Fruit fly (Drosophila melanogaster): Measurements from ENCODE around the gene Shab.

The Shab gene

dm6 chr3L:2884404-2884803 is 10.4 kb upstream of the Shab start (continued):
- TF ChIP-seq sc (optimal IDR thresholded peaks at IDR 0.05) (no peak), sc (GFP tag; optimal IDR thresholded peaks at IDR 0.05) (peak; percentile 17), CG10462 (GFP tag; optimal IDR thresholded peaks at IDR 0.05) (peak; percentile 18), vvl (GFP tag; IDR thresholded peaks at IDR 0.05) (peak; percentile 58), CG10431 (GFP tag; optimal IDR thresholded peaks at IDR 0.05) (no peak), ara (GFP tag; IDR thresholded peaks at IDR 0.05) (peak; percentile 66), GATAe (GFP tag; conservative IDR thresholded peaks at IDR 0.05) (no peak), dmrt99B (tag; optimal IDR thresholded peaks at IDR 0.05) (peak; percentile 14), Ssrp (tag; optimal IDR thresholded peaks at IDR 0.05) (peak; percentile 9), onecut (GFP tag; IDR thresholded peaks at IDR 0.05) (no peak), CG6689 (GFP tag; IDR thresholded peaks at IDR 0.05) (peak; percentile 47; the same call in 1 of the 2 replicates), prd (optimal IDR thresholded peaks at IDR 0.05) (no peak), prd (GFP tag; IDR thresholded peaks at IDR 0.05) (peak; percentile 80), Chrac-16 (GFP tag; optimal IDR thresholded peaks at IDR 0.05) (peak; percentile 12), CG7556 (GFP tag; optimal IDR thresholded peaks at IDR 0.05) (no peak), zf30C (GFP tag; optimal IDR thresholded peaks at IDR 0.05) (peak; percentile 41), z (GFP tag; IDR thresholded peaks at IDR 0.05) (no peak), CG18599 (GFP tag; optimal IDR thresholded peaks at IDR 0.05) (peak; percentile 41), crc (GFP tag; optimal IDR thresholded peaks at IDR 0.05) (no peak), dan (GFP tag; IDR thresholded peaks at IDR 0.05) (no peak), CG7357 (GFP tag; IDR thresholded peaks at IDR 0.05) (no peak), Kr (GFP tag; optimal IDR thresholded peaks at IDR 0.05) (no peak), CG10979 (tag; optimal IDR thresholded peaks at IDR 0.05) (peak; percentile 52), tin (GFP tag; optimal IDR thresholded peaks at IDR 0.05) (peak; percentile 30), CG8765 (GFP tag; IDR thresholded peaks at IDR 0.05) (peak; percentile 49; the same call in 1 of the 2 replicates), CG17829 (tag; optimal IDR thresholded peaks at IDR 0.05) (peak; percentile 55), dmrt11E (tag; optimal IDR thresholded peaks at IDR 0.05) (peak; percentile 46), abd-A (tag; optimal IDR thresholded peaks at IDR 0.05) (no peak), CG9727 (GFP tag; optimal IDR thresholded peaks at IDR 0.05) (peak; percentile 70), bigmax (GFP tag; optimal IDR thresholded peaks at IDR 0.05) (no peak), Mrtf (GFP tag; IDR thresholded peaks at IDR 0.05) (no peak), CG17361 (GFP tag; IDR thresholded peaks at IDR 0.05) (0 out of 3 replicates have a peak, but pooled peaks have one; percentile 20), CG10267 (tag; optimal IDR thresholded peaks at IDR 0.05) (peak; percentile 13), tio (GFP tag; optimal IDR thresholded peaks at IDR 0.05) (peak; percentile 4), zfh1 (GFP tag; IDR thresholded peaks at IDR 0.05) (peak; percentile 69; the same call in 2 of the 3 replicates), cas (GFP tag; IDR thresholded peaks at IDR 0.05) (no peak), CG4854 (GFP tag; optimal IDR thresholded peaks at IDR 0.05) (no peak), dysf (GFP tag; IDR thresholded peaks at IDR 0.05) (0 out of 3 replicates have a peak, but pooled peaks have one; percentile 33), CG12744 (GFP tag; optimal IDR thresholded peaks at IDR 0.05) (no peak)

DNA sequence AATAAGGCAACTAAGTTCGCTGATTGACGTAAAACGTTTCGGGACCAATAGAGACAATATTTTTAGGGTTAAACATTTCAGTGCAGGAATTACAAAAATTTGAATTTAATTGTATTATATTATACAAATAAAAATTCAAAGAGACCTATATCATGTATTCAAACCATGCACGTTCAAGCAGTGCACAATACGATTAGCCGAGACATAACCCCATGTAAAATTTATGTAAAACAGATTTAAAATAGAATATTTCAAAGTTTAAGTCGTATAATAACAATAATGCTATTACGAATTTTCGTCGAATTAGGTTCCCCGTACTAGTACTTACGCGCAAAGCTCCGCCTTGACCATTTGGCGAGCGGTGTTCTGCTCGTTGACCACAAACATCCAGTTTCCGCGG is 9.2 kb upstream of the Shab start:
- TF ChIP-seq pzg (GFP tag; optimal IDR thresholded peaks at IDR 0.05) (no peak), CG8478 (optimal IDR thresholded peaks at IDR 0.05) (peak; percentile 58), bcd (GFP tag; optimal IDR thresholded peaks at IDR 0.05) (no peak), Hr3 (GFP tag; optimal IDR thresholded peaks at IDR 0.05) (no peak), Abd-B (GFP tag; optimal IDR thresholded peaks at IDR 0.05) (peak; percentile 62), onecut (GFP tag; IDR thresholded peaks at IDR 0.05) (no peak), CG8089 (GFP tag; optimal IDR thresholded peaks at IDR 0.05) (no peak), CG6854 (GFP tag; optimal IDR thresholded peaks at IDR 0.05) (no peak), CG8359 (GFP tag; optimal IDR thresholded peaks at IDR 0.05; ENCODE audit: borderline replicate concordance) (peak; percentile 28), CG7556 (GFP tag; optimal IDR thresholded peaks at IDR 0.05) (no peak), Ssrp (tag; optimal IDR thresholded peaks at IDR 0.05) (peak; percentile 20), CG3065 (GFP tag; optimal IDR thresholded peaks at IDR 0.05) (no peak), Meics (GFP tag; optimal IDR thresholded peaks at IDR 0.05) (no peak), Dp (GFP tag; optimal IDR thresholded peaks at IDR 0.05) (peak; percentile 17), gro (GFP tag; optimal IDR thresholded peaks at IDR 0.05) (no peak), CG31365 (tag; optimal IDR thresholded peaks at IDR 0.05) (peak; percentile 88), Opbp (GFP tag; IDR thresholded peaks at IDR 0.05; ENCODE audit: partially characterized antibody) (peak; percentile 21; the same call in 1 of the 3 replicates), gcm (GFP tag; optimal IDR thresholded peaks at IDR 0.05) (no peak)

Measured in whole organism, embryonic.